Fruit fly (Drosophila melanogaster): ENCODE data around the gene CG12355.

The CG12355 gene

DNA sequence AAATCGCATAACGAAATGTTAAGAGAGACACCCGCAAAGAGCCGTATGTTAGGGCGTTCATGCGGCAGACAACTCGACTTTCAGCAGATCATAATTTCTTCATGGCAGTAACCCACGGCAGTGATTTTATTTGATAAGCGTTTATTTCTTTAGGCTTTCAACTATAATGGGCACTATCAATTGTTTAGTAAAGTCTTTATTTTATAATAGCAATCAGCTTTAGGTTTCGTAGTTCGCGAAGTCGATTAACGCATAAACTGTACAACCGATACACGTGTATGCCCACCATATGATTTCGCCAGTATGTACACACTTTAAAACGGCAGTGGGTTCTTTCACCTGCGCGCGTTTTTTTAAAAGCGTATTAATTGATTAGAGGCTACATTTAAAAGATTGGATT, 12.9 kb upstream of the CG12355 start, which contains the start of gene CG7841 (continued):
- TF ChIP-seq Hr51 (GFP tag; optimal IDR thresholded peaks at IDR 0.05) (peak; percentile 95 to 99), CG11560 (tag; IDR thresholded peaks at IDR 0.05) (no peak), tx (GFP tag; optimal IDR thresholded peaks at IDR 0.05) (peak; percentile 96), eyg (GFP tag; optimal IDR thresholded peaks at IDR 0.05) (peak; percentile 97), CG3995 (GFP tag; optimal IDR thresholded peaks at IDR 0.05) (peak; percentile 80), Lim3 (GFP tag; IDR thresholded peaks at IDR 0.05) (no peak; the same call in 1 of the 2 replicates), Side (GFP tag; optimal IDR thresholded peaks at IDR 0.05) (peak; percentile 98), HLH3B (GFP tag; IDR thresholded peaks at IDR 0.05) (peak; percentile 96; the same call in 1 of the 2 replicates), phol (tag; optimal IDR thresholded peaks at IDR 0.05) (peak; percentile 97), org-1 (GFP tag; optimal IDR thresholded peaks at IDR 0.05) (peak; percentile 97), CG8290 (GFP tag; optimal IDR thresholded peaks at IDR 0.05) (peak; percentile 94), CG8290 (tag; optimal IDR thresholded peaks at IDR 0.05) (peak; percentile 94 to 96), br (optimal IDR thresholded peaks at IDR 0.05) (no peak)

DNA sequence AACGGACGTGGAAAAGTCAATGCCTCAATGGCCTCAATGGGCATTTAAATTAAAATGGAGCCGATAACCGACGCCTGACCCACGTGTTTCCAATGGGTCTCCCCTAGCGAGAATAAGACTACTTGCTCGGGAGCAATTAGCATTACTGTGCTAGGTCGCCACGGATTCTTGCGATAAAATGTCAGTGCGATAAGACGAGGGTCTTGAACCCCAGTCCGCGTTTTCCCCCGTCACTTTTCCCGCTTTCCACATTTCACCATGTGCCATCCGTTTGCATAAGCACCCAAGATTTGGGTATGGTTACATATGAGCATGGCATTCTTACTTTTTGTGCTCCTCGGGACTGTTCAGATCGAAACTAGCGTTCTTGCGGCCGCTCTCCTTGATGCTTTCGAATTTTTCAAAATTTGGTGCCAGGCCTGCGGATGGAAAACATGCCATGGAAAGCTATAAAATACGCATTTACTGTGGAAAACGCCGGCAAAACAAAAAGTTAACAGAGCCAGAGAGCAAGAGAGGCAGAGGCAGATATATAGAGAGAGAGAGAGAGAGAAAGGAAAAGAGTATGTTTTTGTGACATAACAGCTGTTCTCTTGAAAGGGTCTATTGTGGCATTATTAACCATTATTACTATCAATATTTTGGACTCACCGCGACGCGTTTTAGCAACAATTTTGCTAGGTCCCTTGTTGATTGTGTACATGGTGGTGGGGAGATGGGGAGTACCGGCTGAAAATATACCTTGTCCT, 12.0 kb upstream of the CG12355 start:
- TF ChIP-seq zf30C (GFP tag; optimal IDR thresholded peaks at IDR 0.05), result no peak
- TF ChIP-seq Mad (GFP tag; optimal IDR thresholded peaks at IDR 0.05), result no peak
- no peak for TF ChIP-seq Mrtf (GFP tag; IDR thresholded peaks at IDR 0.05)
- no peak for TF ChIP-seq CG5245 (GFP tag; optimal IDR thresholded peaks at IDR 0.05)
- no peak for TF ChIP-seq CG11093 (GFP tag; IDR thresholded peaks at IDR 0.05)
- TF ChIP-seq CG3838 (GFP tag; optimal IDR thresholded peaks at IDR 0.05), result no peak
- no peak for TF ChIP-seq Taf1 (GFP tag; IDR thresholded peaks at IDR 0.05)
- TF ChIP-seq CG4730 (GFP tag; IDR thresholded peaks at IDR 0.05), result no peak
- no peak for TF ChIP-seq CG11560 (tag; IDR thresholded peaks at IDR 0.05)
- no peak for TF ChIP-seq pho (GFP tag; optimal IDR thresholded peaks at IDR 0.05)
- TF ChIP-seq CG31365 (tag; optimal IDR thresholded peaks at IDR 0.05), result no peak
- 0 out of 4 replicates have a peak, but pooled peaks have one; percentile 46 for TF ChIP-seq Dll (GFP tag; IDR thresholded peaks at IDR 0.05; ENCODE audit: partially characterized antibody)
- TF ChIP-seq onecut (GFP tag; IDR thresholded peaks at IDR 0.05), result no peak
- TF ChIP-seq gsb (GFP tag; IDR thresholded peaks at IDR 0.05), result no peak; the same call in 1 of the 2 replicates
- peak; percentile 95 to 97 for TF ChIP-seq Trl (optimal IDR thresholded peaks at IDR 0.05)
- no peak for TF ChIP-seq Trl (GFP tag; optimal IDR thresholded peaks at IDR 0.05)
- no peak for TF ChIP-seq Lim3 (GFP tag; IDR thresholded peaks at IDR 0.05)
- no peak for TF ChIP-seq tll (GFP tag; optimal IDR thresholded peaks at IDR 0.05)
- no peak for TF ChIP-seq CG43689 (GFP tag; IDR thresholded peaks at IDR 0.05)
- TF ChIP-seq dm (GFP tag; optimal IDR thresholded peaks at IDR 0.05), result peak; percentile 33
- no peak for TF ChIP-seq CG10565 (GFP tag; optimal IDR thresholded peaks at IDR 0.05)
- TF ChIP-seq E2f1 (GFP tag; IDR thresholded peaks at IDR 0.05), result no peak
- TF ChIP-seq Blimp-1 (GFP tag; optimal IDR thresholded peaks at IDR 0.05), result no peak
- no peak for TF ChIP-seq gt (GFP tag; IDR thresholded peaks at IDR 0.05)
- TF ChIP-seq Gug (GFP tag; IDR thresholded peaks at IDR 0.05), result no peak
- TF ChIP-seq chinmo (GFP tag; IDR thresholded peaks at IDR 0.05; ENCODE audit: partially characterized antibody), result 0 out of 4 replicates have a peak, but pooled peaks have one; percentile 29
- no peak for TF ChIP-seq Nf-YB (GFP tag; optimal IDR thresholded peaks at IDR 0.05)
- no peak for TF ChIP-seq ash1 (GFP tag; optimal IDR thresholded peaks at IDR 0.05)
- TF ChIP-seq CG12236 (GFP tag; optimal IDR thresholded peaks at IDR 0.05), result no peak
- no peak for TF ChIP-seq gcm (GFP tag; optimal IDR thresholded peaks at IDR 0.05)
- peak; percentile 9; the same call in 1 of the 2 replicates for TF ChIP-seq CG14441 (GFP tag; IDR thresholded peaks at IDR 0.05)
- no peak for TF ChIP-seq CG11695 (GFP tag; IDR thresholded peaks at IDR 0.05)
- TF ChIP-seq CG10543 (GFP tag; optimal IDR thresholded peaks at IDR 0.05), result no peak
- TF ChIP-seq CG17802 (tag; optimal IDR thresholded peaks at IDR 0.05), result peak; percentile 90
- no peak for TF ChIP-seq Hr39 (optimal IDR thresholded peaks at IDR 0.05)
- TF ChIP-seq CG6175 (GFP tag; IDR thresholded peaks at IDR 0.05), result no peak
- TF ChIP-seq Jarid2 (GFP tag; optimal IDR thresholded peaks at IDR 0.05), result no peak
- no peak for TF ChIP-seq lola (GFP tag; optimal IDR thresholded peaks at IDR 0.05)
- TF ChIP-seq Pdp1 (GFP tag; optimal IDR thresholded peaks at IDR 0.05), result peak in 1 of 2 experiments; percentile 90
